Worm (Caenorhabditis elegans) whole organism, late embryonic: ENCODE results near the gene F53C3.4.

ENCODE experiments used
- K02D7.2 ChIP-seq: sonication (generic microtip); optimal IDR thresholded peaks from 2 replicates; lab custom pipeline; 2017; ENCODE audit warnings: mild to moderate bottlenecking, missing genetic modification characterization, missing compliant biosample characterization
- ama-1 ChIP-seq: fragments of 150-350 bp; optimal IDR thresholded peaks from 2 replicates; lab custom pipeline; 2014
- ceh-19 ChIP-seq: fragments of 200-800 bp; sonication (Bioruptor generic); optimal IDR thresholded peaks from 2 replicates; lab custom pipeline; 2018; ENCODE audit warnings: mild to moderate bottlenecking, missing genetic modification characterization, missing compliant biosample characterization
- ceh-34 ChIP-seq: sonication (generic microtip); optimal IDR thresholded peaks from 2 replicates; lab custom pipeline; 2016; ENCODE audit warnings: mild to moderate bottlenecking, missing genetic modification characterization, missing compliant biosample characterization
- dve-1 ChIP-seq: sonication (generic microtip); optimal IDR thresholded peaks from 2 replicates; lab custom pipeline; 2017; ENCODE audit warnings: antibody characterized with exemption, mild to moderate bottlenecking, missing genetic modification characterization, missing compliant biosample characterization
- fkh-10 ChIP-seq: fragments of 150-350 bp; optimal IDR thresholded peaks from 2 replicates; lab custom pipeline; 2014; ENCODE audit warnings: missing biosample characterization, missing genetic modification reagents, missing genetic modification characterization
- gmeb-2 ChIP-seq: sonication (generic microtip); optimal IDR thresholded peaks from 2 replicates; lab custom pipeline; 2016; ENCODE audit warnings: missing genetic modification characterization, inconsistent platforms, missing compliant biosample characterization
- npax-4 ChIP-seq: sonication (generic microtip); optimal IDR thresholded peaks from 2 replicates; lab custom pipeline; 2016; ENCODE audit warnings: missing genetic modification characterization, missing compliant biosample characterization
- pqm-1 ChIP-seq: sonication (generic microtip); optimal IDR thresholded peaks from 2 replicates; lab custom pipeline; 2016; ENCODE audit warnings: missing genetic modification characterization, missing compliant biosample characterization

- TF ChIP-seq pqm-1 (tag; lab: Kevin White, UChicago) (no peak), fkh-10 (GFP tag; lab: Kevin White, UChicago) (no peak), ceh-34 (tag; lab: Kevin White, UChicago) (no peak), npax-4 (no peak), ama-1 (no peak), ceh-19 (no peak), K02D7.2 (tag; lab: Kevin White, UChicago) (no peak), gmeb-2 (tag; lab: Kevin White, UChicago) (no peak), dve-1 (tag; lab: Kevin White, UChicago) (no peak)
These were observed 21.5 kb downstream of the F53C3.4 start for ce11 chrII:3922696-3923095.
